Fruit fly (Drosophila melanogaster) whole organism, embryonic: Measurements from ENCODE around the gene CG10907.

Source experiments
- CG1024 ChIP-seq: fragments of 200-800 bp; sonication (Bioruptor generic); IDR thresholded peaks from 2 replicates; pipeline ENCODE4 v1.3.6; 2022; ENCODE audit warnings: missing biosample characterization, missing genetic modification characterization
- CG10462 ChIP-seq: fragments of 200-800 bp; sonication (Bioruptor generic); optimal IDR thresholded peaks from 2 replicates; lab custom pipeline; 2016; ENCODE audit warnings: missing biosample characterization, missing genetic modification characterization
- CG10565 ChIP-seq: fragments of 200-800 bp; sonication (Bioruptor generic); optimal IDR thresholded peaks from 3 replicates; lab custom pipeline; 2016; ENCODE audit warnings: missing biosample characterization, mild to moderate bottlenecking, missing genetic modification characterization
- CG10654 ChIP-seq: fragments of 200-800 bp; sonication (Bioruptor generic); optimal IDR thresholded peaks from 2 replicates; lab custom pipeline; 2016; ENCODE audit warnings: missing biosample characterization, missing genetic modification characterization
- CG11085 ChIP-seq: fragments of 200-800 bp; sonication (Bioruptor generic); IDR thresholded peaks from 2 replicates; pipeline ENCODE4 v1.3.6; 2022; ENCODE audit warnings: missing biosample characterization, missing genetic modification characterization
- CG11560 ChIP-seq: fragments of 200-800 bp; sonication (Bioruptor generic); IDR thresholded peaks from 3 replicates; pipeline ENCODE4 v1.3.6; 2022; ENCODE audit warnings: missing biosample characterization, missing genetic modification characterization
- CG11723 ChIP-seq: fragments of 200-800 bp; sonication (Bioruptor generic); optimal IDR thresholded peaks from 2 replicates; lab custom pipeline; 2017; ENCODE audit warnings: missing biosample characterization, mild to moderate bottlenecking, missing genetic modification characterization
- CG14667 ChIP-seq: fragments of 200-800 bp; sonication (Bioruptor generic); IDR thresholded peaks from 2 replicates; pipeline ENCODE4 v1.3.6; 2022; ENCODE audit warnings: missing biosample characterization, missing genetic modification characterization
- CG15073 ChIP-seq: fragments of 200-800 bp; sonication (Bioruptor generic); optimal IDR thresholded peaks from 2 replicates; lab custom pipeline; 2016; ENCODE audit warnings: missing biosample characterization, missing genetic modification characterization
- CG17568 ChIP-seq: fragments of 200-800 bp; sonication (Bioruptor generic); optimal IDR thresholded peaks from 2 replicates; lab custom pipeline; 2018; ENCODE audit warnings: missing biosample characterization, mild to moderate bottlenecking, missing genetic modification characterization, moderate library complexity
- CG17912 ChIP-seq: fragments of 200-800 bp; sonication (Bioruptor generic); optimal IDR thresholded peaks from 2 replicates; lab custom pipeline; 2018; ENCODE audit warnings: missing biosample characterization, mild to moderate bottlenecking, missing genetic modification characterization
- CG18011 ChIP-seq: fragments of 200-800 bp; sonication (Bioruptor generic); optimal IDR thresholded peaks from 2 replicates; lab custom pipeline; 2017; ENCODE audit warnings: missing biosample characterization, missing genetic modification characterization, mild to moderate bottlenecking, moderate library complexity, missing genotype
- CG18764 ChIP-seq: fragments of 200-800 bp; sonication (Bioruptor generic); optimal IDR thresholded peaks from 3 replicates; lab custom pipeline; 2016; ENCODE audit warnings: missing biosample characterization, missing genetic modification characterization
- CG2116 ChIP-seq: fragments of 200-800 bp; sonication (Bioruptor generic); optimal IDR thresholded peaks from 3 replicates; lab custom pipeline; 2018; ENCODE audit warnings: missing biosample characterization, mild to moderate bottlenecking, missing genetic modification characterization
- CG2889 ChIP-seq: fragments of 200-800 bp; sonication (Bioruptor generic); IDR thresholded peaks from 3 replicates; pipeline ENCODE4 v1.3.6; 2022; ENCODE audit warnings: missing biosample characterization, missing genetic modification characterization
- CG42726 ChIP-seq: fragments of 200-800 bp; sonication (Bioruptor generic); IDR thresholded peaks from 2 replicates; pipeline ENCODE4 v1.3.6; 2022; ENCODE audit warnings: missing biosample characterization, missing genetic modification characterization; ENCODE audit not compliant: partially characterized antibody
- CG4282 ChIP-seq: fragments of 200-800 bp; sonication (Bioruptor generic); optimal IDR thresholded peaks from 2 replicates; lab custom pipeline; 2016; ENCODE audit warnings: missing biosample characterization, missing genetic modification characterization
- CG9609 ChIP-seq: fragments of 200-800 bp; sonication (Bioruptor generic); optimal IDR thresholded peaks from 3 replicates; lab custom pipeline; 2016; ENCODE audit warnings: missing biosample characterization, missing genetic modification characterization
- CG9727 ChIP-seq: fragments of 200-800 bp; sonication (Bioruptor generic); optimal IDR thresholded peaks from 3 replicates; lab custom pipeline; 2017; ENCODE audit warnings: missing biosample characterization, mild to moderate bottlenecking, missing genetic modification characterization
- Dad ChIP-seq: fragments of 200-800 bp; sonication (Bioruptor generic); optimal IDR thresholded peaks from 3 replicates; lab custom pipeline; 2016; ENCODE audit warnings: missing biosample characterization, missing genetic modification characterization
- Dip3 ChIP-seq: fragments of 200-800 bp; sonication (Bioruptor generic); optimal IDR thresholded peaks from 3 replicates; lab custom pipeline; 2016; ENCODE audit warnings: missing biosample characterization, missing genetic modification characterization
- Dll ChIP-seq: fragments of 200-800 bp; sonication (Bioruptor generic); IDR thresholded peaks from 4 replicates; pipeline ENCODE4 v1.3.6; 2022; ENCODE audit warnings: missing biosample characterization, missing genetic modification characterization; ENCODE audit not compliant: partially characterized antibody
- Hmr ChIP-seq: fragments of 200-800 bp; sonication (Bioruptor generic); optimal IDR thresholded peaks from 3 replicates; lab custom pipeline; 2017; ENCODE audit warnings: mild to moderate bottlenecking, missing biosample characterization, missing genetic modification reagents, missing genetic modification characterization
- NfI ChIP-seq: fragments of 200-800 bp; sonication (Bioruptor generic); optimal IDR thresholded peaks from 3 replicates; lab custom pipeline; 2018; ENCODE audit warnings: missing biosample characterization, mild to moderate bottlenecking, missing genetic modification characterization, moderate library complexity
- abd-A ChIP-seq: fragments of 200-800 bp; sonication (Bioruptor generic); optimal IDR thresholded peaks from 3 replicates; lab custom pipeline; 2019; ENCODE audit warnings: missing biosample characterization, mild to moderate bottlenecking, missing genetic modification characterization, moderate library complexity
- ase ChIP-seq: fragments of 200-800 bp; sonication (Bioruptor generic); IDR thresholded peaks from 3 replicates; pipeline ENCODE4 v1.3.6; 2022; ENCODE audit warnings: missing biosample characterization, missing genetic modification characterization
- br ChIP-seq: fragments of >200 bp; optimal IDR thresholded peaks from 2 replicates; lab custom pipeline; 2017
- chinmo ChIP-seq: fragments of 200-800 bp; sonication (Bioruptor generic); IDR thresholded peaks from 4 replicates; pipeline ENCODE4 v1.3.6; 2022; ENCODE audit warnings: missing biosample characterization, missing genetic modification characterization; ENCODE audit not compliant: partially characterized antibody
- corto ChIP-seq: fragments of 200-800 bp; sonication (Bioruptor generic); optimal IDR thresholded peaks from 2 replicates; lab custom pipeline; 2016; ENCODE audit warnings: missing biosample characterization, mild to moderate bottlenecking, missing genetic modification characterization, moderate library complexity
- da ChIP-seq: fragments of 200-800 bp; sonication (Bioruptor generic); optimal IDR thresholded peaks from 2 replicates; lab custom pipeline; 2016; ENCODE audit warnings: missing biosample characterization, missing genetic modification characterization
- disco-r ChIP-seq: fragments of 200-800 bp; sonication (Bioruptor generic); optimal IDR thresholded peaks from 2 replicates; lab custom pipeline; 2016; ENCODE audit warnings: missing biosample characterization, missing genetic modification characterization
- en ChIP-seq: fragments of 200-800 bp; sonication (Bioruptor generic); optimal IDR thresholded peaks from 2 replicates; lab custom pipeline; 2016; ENCODE audit warnings: missing biosample characterization, missing genetic modification characterization
- esg ChIP-seq: fragments of 200-800 bp; sonication (Bioruptor generic); conservative IDR thresholded peaks from 2 replicates; pipeline ENCODE4 v1.3.6; 2022; ENCODE audit warnings: missing biosample characterization, missing genetic modification characterization
- grau ChIP-seq: fragments of 200-800 bp; optimal IDR thresholded peaks from 3 replicates; lab custom pipeline; 2019; ENCODE audit warnings: missing biosample characterization, mild to moderate bottlenecking, missing genetic modification characterization, moderate library complexity
- gro ChIP-seq: fragments of 200-800 bp; sonication (Bioruptor generic); optimal IDR thresholded peaks from 2 replicates; lab custom pipeline; 2016; ENCODE audit warnings: missing biosample characterization, missing genetic modification characterization
- hth ChIP-seq: fragments of >200 bp; optimal IDR thresholded peaks from 2 replicates; lab custom pipeline; 2017; ENCODE audit warnings: inconsistent platforms
- jing ChIP-seq: fragments of 200-800 bp; sonication (Bioruptor generic); optimal IDR thresholded peaks from 2 replicates; lab custom pipeline; 2018; ENCODE audit warnings: missing biosample characterization, mild to moderate bottlenecking, missing genetic modification characterization
- kay ChIP-seq: fragments of 200-800 bp; sonication (Bioruptor generic); optimal IDR thresholded peaks from 2 replicates; lab custom pipeline; 2016; ENCODE audit warnings: missing biosample characterization, missing genetic modification characterization
- onecut ChIP-seq: fragments of 200-800 bp; sonication (Bioruptor generic); IDR thresholded peaks from 2 replicates; pipeline ENCODE4 v1.3.6; 2022; ENCODE audit warnings: missing biosample characterization, missing genetic modification characterization
- pan ChIP-seq, 4 experiments: fragments of >200 bp in 3 of 4; fragments of 200-800 bp in 1 of 4; sonication (Bioruptor generic) in 1 of 4; optimal IDR thresholded peaks in 3 of 4; IDR thresholded peaks in 1 of 4; 2 replicates each; pipeline versions ENCODE4 v1.3.6 to Lab custom; 2017 to 2022; ENCODE audit warnings: missing biosample characterization in 2 of 4, missing genetic modification characterization in 2 of 4, mixed read lengths in 1 of 4
- peb ChIP-seq: fragments of 200-800 bp; sonication (Bioruptor generic); IDR thresholded peaks from 2 replicates; pipeline ENCODE4 v1.3.6; 2022; ENCODE audit warnings: missing biosample characterization, missing genetic modification characterization
- pfk ChIP-seq: fragments of 200-800 bp; sonication (Bioruptor generic); optimal IDR thresholded peaks from 2 replicates; lab custom pipeline; 2018; ENCODE audit warnings: missing biosample characterization, mild to moderate bottlenecking, missing genetic modification characterization, moderate library complexity
- repo ChIP-seq: fragments of 200-800 bp; sonication (Bioruptor generic); optimal IDR thresholded peaks from 2 replicates; lab custom pipeline; 2016; ENCODE audit warnings: missing biosample characterization, missing genetic modification characterization
- rib ChIP-seq: fragments of 200-800 bp; sonication (Bioruptor generic); IDR thresholded peaks from 2 replicates; pipeline ENCODE4 v1.3.6; 2022; ENCODE audit warnings: missing biosample characterization, missing genetic modification characterization
- sens-2 ChIP-seq: fragments of 200-800 bp; sonication (Bioruptor generic); IDR thresholded peaks from 2 replicates; pipeline ENCODE4 v1.3.6; 2022; ENCODE audit warnings: missing biosample characterization, missing genetic modification characterization
- trh ChIP-seq: fragments of 200-800 bp; sonication (Bioruptor generic); optimal IDR thresholded peaks from 2 replicates; lab custom pipeline; 2016; ENCODE audit warnings: missing biosample characterization, missing genetic modification characterization
- zen2 ChIP-seq: fragments of 200-800 bp; sonication (Bioruptor generic); IDR thresholded peaks from 3 replicates; pipeline ENCODE4 v1.3.6; 2022; ENCODE audit warnings: missing biosample characterization, missing genetic modification characterization; ENCODE audit not compliant: partially characterized antibody
- zfh1 ChIP-seq: fragments of 200-800 bp; sonication (Bioruptor generic); IDR thresholded peaks from 3 replicates; pipeline ENCODE4 v1.3.6; 2022; ENCODE audit warnings: missing biosample characterization, missing genetic modification characterization

CG10907 gene

DNA sequence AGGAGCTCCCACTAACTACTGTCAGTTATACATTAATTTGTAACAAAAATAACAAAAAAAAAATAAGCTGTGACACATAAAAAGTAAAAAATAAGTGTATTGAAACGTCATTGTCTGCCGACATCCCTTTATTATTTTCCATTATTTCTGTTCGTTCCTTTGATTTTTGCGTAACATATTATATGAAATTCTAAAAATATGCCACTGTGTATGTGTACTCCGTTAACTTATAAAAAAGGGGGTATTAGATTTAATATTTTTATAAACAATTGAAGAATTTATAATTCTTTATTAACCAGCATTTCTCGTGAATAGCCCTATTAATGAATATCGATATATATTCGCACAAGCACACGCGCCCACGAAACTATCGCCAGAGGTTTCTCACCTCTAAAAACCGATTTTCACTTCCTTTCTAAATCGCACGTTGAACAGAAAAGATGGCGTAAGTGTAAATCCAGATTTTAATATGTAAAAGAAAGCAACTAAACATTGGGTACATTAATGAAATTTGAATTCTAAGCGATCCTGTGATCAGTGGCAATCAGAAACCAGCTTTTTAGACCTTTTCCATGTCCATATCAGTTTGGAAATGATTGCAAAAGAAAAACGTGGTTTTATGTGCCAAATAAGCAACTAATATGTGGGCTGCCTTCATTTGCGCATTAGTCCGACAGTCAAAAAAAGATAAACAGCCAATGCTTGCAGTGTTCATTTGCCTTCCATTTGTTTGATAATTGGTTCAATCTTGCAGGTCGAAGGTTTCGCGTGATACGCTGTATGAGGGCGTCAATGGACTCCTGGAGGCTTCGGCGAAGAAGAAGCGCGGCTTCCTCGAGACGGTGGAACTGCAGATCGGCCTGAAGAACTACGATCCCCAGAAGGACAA, 29.4 kb downstream of the CG10907 start, which contains the start of gene RpL10Ab (continued):
- no peak for TF ChIP-seq abd-A (tag; lab: Kevin White, UChicago)
- peak; percentile 68 for TF ChIP-seq Hmr
- peak; percentile 33 for TF ChIP-seq CG18011 (GFP tag; lab: Kevin White, UChicago)
- TF ChIP-seq da (GFP tag; lab: Kevin White, UChicago) = no peak
- TF ChIP-seq CG11723 (GFP tag; lab: Kevin White, UChicago) = peak; percentile 44
- no peak for TF ChIP-seq br (lab: Kevin White, UChicago)
- peak; percentile 60; the same call in 1 of the 2 replicates for TF ChIP-seq CG1024 (GFP tag; lab: Robert Waterston, UW)
- peak; percentile 40 for TF ChIP-seq CG2116 (GFP tag; lab: Kevin White, UChicago)
- no peak for TF ChIP-seq CG10565
- TF ChIP-seq CG17912 (GFP tag; lab: Kevin White, UChicago) = peak; percentile 88
- TF ChIP-seq NfI = peak; percentile 79
- TF ChIP-seq CG10462 (GFP tag; lab: Kevin White, UChicago) = no peak
- no peak for TF ChIP-seq jing (GFP tag; lab: Kevin White, UChicago)
- TF ChIP-seq trh (GFP tag; lab: Kevin White, UChicago) = no peak
- peak; percentile 77 for TF ChIP-seq onecut (GFP tag; lab: Robert Waterston, UW)
- TF ChIP-seq CG9727 (GFP tag; lab: Kevin White, UChicago) = peak; percentile 78
- TF ChIP-seq grau (tag; lab: Kevin White, UChicago) = peak; percentile 48
- TF ChIP-seq CG17568 (GFP tag; lab: Kevin White, UChicago) = peak; percentile 56
- TF ChIP-seq CG4282 (GFP tag; lab: Kevin White, UChicago) = peak; percentile 5
- no peak for TF ChIP-seq repo
- peak; percentile 26 for TF ChIP-seq gro (GFP tag; lab: Kevin White, UChicago)
- peak; percentile 12 for TF ChIP-seq Dip3 (GFP tag; lab: Kevin White, UChicago)
- peak; percentile 50 for TF ChIP-seq Dad (GFP tag; lab: Kevin White, UChicago)
- TF ChIP-seq sens-2 (GFP tag; lab: Robert Waterston, UW) = peak; percentile 51; the same call in 1 of the 2 replicates
- no peak for TF ChIP-seq disco-r (GFP tag; lab: Kevin White, UChicago)
- TF ChIP-seq CG14667 = peak; percentile 59; the same call in 1 of the 2 replicates
- TF ChIP-seq Dll (GFP tag; lab: Robert Waterston, UW) = peak; percentile 67; the same call in 3 of the 4 replicates
- peak; percentile 62 for TF ChIP-seq esg (GFP tag; lab: Robert Waterston, UW)
- TF ChIP-seq zen2 (GFP tag; lab: Robert Waterston, UW) = peak; percentile 82
- no peak for TF ChIP-seq CG9609 (GFP tag; lab: Kevin White, UChicago)
- peak; percentile 65 for TF ChIP-seq pfk
- peak; percentile 61; the same call in 1 of the 3 replicates for TF ChIP-seq CG11560 (tag; lab: Robert Waterston, UW)
- no peak for TF ChIP-seq pan (optimal IDR thresholded peaks at IDR 0.05; lab: Kevin White, UChicago)
- TF ChIP-seq pan (GFP tag; optimal IDR thresholded peaks at IDR 0.05 in 1 of 2, IDR thresholded peaks at IDR 0.05 in 1 of 2) = peak in 1 of 2 experiments; percentile 64
- TF ChIP-seq CG18764 (GFP tag; lab: Kevin White, UChicago) = peak; percentile 32
- peak; percentile 61 for TF ChIP-seq CG11085 (GFP tag; lab: Robert Waterston, UW)
- peak; percentile 38 for TF ChIP-seq corto (GFP tag; lab: Kevin White, UChicago)
- peak; percentile 95 for TF ChIP-seq CG42726 (GFP tag; lab: Robert Waterston, UW)
- peak; percentile 66; the same call in 1 of the 4 replicates for TF ChIP-seq chinmo (GFP tag; lab: Robert Waterston, UW)
- no peak for TF ChIP-seq peb (GFP tag; lab: Robert Waterston, UW)
- TF ChIP-seq zfh1 (GFP tag; lab: Robert Waterston, UW) = peak; percentile 42; the same call in 2 of the 3 replicates
- TF ChIP-seq CG10654 = peak; percentile 22
- TF ChIP-seq en (GFP tag; lab: Kevin White, UChicago) = peak; percentile 1
- TF ChIP-seq rib (GFP tag; lab: Robert Waterston, UW) = peak; percentile 67; the same call in 1 of the 2 replicates
- no peak for TF ChIP-seq hth (lab: Kevin White, UChicago)
- peak; percentile 4; the same call in 1 of the 3 replicates for TF ChIP-seq CG2889
- peak; percentile 44; the same call in 2 of the 3 replicates for TF ChIP-seq ase (GFP tag; lab: Robert Waterston, UW)
- TF ChIP-seq kay (GFP tag; lab: Kevin White, UChicago) = no peak
- TF ChIP-seq CG15073 (GFP tag; lab: Kevin White, UChicago) = no peak
